Fruit fly (Drosophila melanogaster) whole organism, wandering third instar larva: ENCODE data around the gene Tl.

Experiments used
- Dfd ChIP-seq: fragments of >200 bp; optimal IDR thresholded peaks from 2 replicates; lab custom pipeline; 2017; ENCODE audit warnings: missing biosample characterization, missing genetic modification characterization
- brk ChIP-seq: fragments of 200-800 bp; sonication (Bioruptor generic); optimal IDR thresholded peaks from 2 replicates; lab custom pipeline; 2016; ENCODE audit warnings: missing biosample characterization, mild to moderate bottlenecking, missing genetic modification characterization
- dl ChIP-seq, 2 experiments: fragments of 175-275, 200-275 bp in 1 of 2; fragments of 200-275 bp in 1 of 2; sonication (Bioruptor generic); optimal IDR thresholded peaks; lab custom pipeline; 2018; ENCODE audit warnings: mild to moderate bottlenecking in 2 of 2, missing biosample characterization in 2 of 2, missing genetic modification characterization in 2 of 2, moderate library complexity in 2 of 2; ENCODE audit not compliant: partially characterized antibody in 2 of 2, insufficient read depth in 1 of 2
- h ChIP-seq: fragments of 200-800 bp; sonication (Bioruptor generic); optimal IDR thresholded peaks from 3 replicates; lab custom pipeline; 2016; ENCODE audit warnings: missing biosample characterization, mild to moderate bottlenecking, missing genetic modification characterization
- rgr ChIP-seq: fragments of 200-800 bp; sonication (Bioruptor generic); optimal IDR thresholded peaks from 3 replicates; lab custom pipeline; 2016; ENCODE audit warnings: missing biosample characterization, mild to moderate bottlenecking, missing genetic modification characterization

- TF ChIP-seq dl (GFP tag; optimal IDR thresholded peaks at IDR 0.05; lab: Kevin White, UChicago; ENCODE audit: insufficient read depth in 1 of 2, partially characterized antibody in 2 of 2) = no peak
- TF ChIP-seq rgr (GFP tag; lab: Kevin White, UChicago) = peak; percentile 85
- no peak for TF ChIP-seq brk (GFP tag; lab: Kevin White, UChicago)
- no peak for TF ChIP-seq Dfd (GFP tag; lab: Kevin White, UChicago)
- TF ChIP-seq h (GFP tag; lab: Kevin White, UChicago) = peak; percentile 82
These were observed 68.0 kb downstream of the Tl start, which contains the start of the genes ball and His2Av for dm6 chr3R:26866577-26867456.
